Worm (Caenorhabditis elegans): ENCODE measurements around the gene F35E8.7.

The F35E8.7 gene

ce11 chrV:15957098-15957497 lies 43.3 kb downstream of the F35E8.7 start, which contains the start of gene F36G9.3:
F36G9.3 (plus strand) TSS chrV:15957398.
- TF ChIP-seq hif-1 (tag; optimal IDR thresholded peaks at IDR 0.05) = no peak
- no peak for TF ChIP-seq dpl-1 (GFP tag; optimal IDR thresholded peaks at IDR 0.05)
- no peak for TF ChIP-seq zip-2 (tag; optimal IDR thresholded peaks at IDR 0.05)
- TF ChIP-seq ceh-28 (tag; optimal IDR thresholded peaks at IDR 0.05) = no peak
- no peak for TF ChIP-seq saeg-2 (GFP tag; IDR thresholded peaks at IDR 0.05)

- TF ChIP-seq R02D3.7 (tag; optimal IDR thresholded peaks at IDR 0.05) = no peak
- TF ChIP-seq nhr-48 (tag; optimal IDR thresholded peaks at IDR 0.05) = peak; percentile 26
- TF ChIP-seq mep-1 (tag; optimal IDR thresholded peaks at IDR 0.05) = no peak
- TF ChIP-seq unc-62 (GFP tag; optimal IDR thresholded peaks at IDR 0.05 in 1 of 2) = no peak
- no peak for TF ChIP-seq unc-62 (tag; optimal IDR thresholded peaks at IDR 0.05)
- TF ChIP-seq D1046.2 (GFP tag; IDR thresholded peaks at IDR 0.05) = no peak
Measured at ce11 chrV:15959456-15959855, 45.6 kb downstream of the F35E8.7 start.
